Worm (Caenorhabditis elegans): ENCODE results near the gene cdh-8.
A peak's percentile ranks its signal among the peaks of the same experiment; 100 is the strongest.

Gene cdh-8

ce11 chrIV:366406-366805, 26.8 kb downstream of the cdh-8 start:
- peak; percentile 62 for TF ChIP-seq blmp-1 (tag; optimal IDR thresholded peaks at IDR 0.05)
- peak; percentile 46 for TF ChIP-seq unc-120 (tag; optimal IDR thresholded peaks at IDR 0.05; ENCODE audit: poor library complexity, severe bottlenecking)
- TF ChIP-seq mab-5 (tag; optimal IDR thresholded peaks at IDR 0.05) = no peak
- TF ChIP-seq nhr-76 (tag; optimal IDR thresholded peaks at IDR 0.05) = no peak
- peak; percentile 88 for TF ChIP-seq ces-1 (GFP tag; optimal IDR thresholded peaks at IDR 0.05)
- peak; percentile 9 for TF ChIP-seq mep-1 (tag; optimal IDR thresholded peaks at IDR 0.05)
- peak; percentile 55 for TF ChIP-seq unc-62 (GFP tag; optimal IDR thresholded peaks at IDR 0.05)
- TF ChIP-seq nhr-12 (tag; optimal IDR thresholded peaks at IDR 0.05) = no peak
- no peak for TF ChIP-seq nhr-28 (tag; optimal IDR thresholded peaks at IDR 0.05)
- no peak for TF ChIP-seq ham-2 (GFP tag; optimal IDR thresholded peaks at IDR 0.05)

ce11 chrIV:372146-372789, 32.7 kb downstream of the cdh-8 start:
- TF ChIP-seq lsy-2 (tag; optimal IDR thresholded peaks at IDR 0.05) (peak; percentile 32), unc-120 (tag; optimal IDR thresholded peaks at IDR 0.05; ENCODE audit: poor library complexity, severe bottlenecking) (peak; percentile 62), snpc-4 (tag; optimal IDR thresholded peaks at IDR 0.05) (no peak), nhr-28 (tag; optimal IDR thresholded peaks at IDR 0.05) (no peak), ces-1 (GFP tag; optimal IDR thresholded peaks at IDR 0.05) (peak; percentile 70), zip-8 (tag; optimal IDR thresholded peaks at IDR 0.05) (peak; percentile 96)

ce11 chrIV:373963-374362, 34.4 kb downstream of the cdh-8 start:
- no peak for TF ChIP-seq nhr-76 (tag; optimal IDR thresholded peaks at IDR 0.05)

- TF ChIP-seq snpc-4 (tag; optimal IDR thresholded peaks at IDR 0.05) (no peak), elt-3 (tag; optimal IDR thresholded peaks at IDR 0.05) (no peak), lsy-2 (tag; optimal IDR thresholded peaks at IDR 0.05) (no peak), ztf-11 (tag; optimal IDR thresholded peaks at IDR 0.05) (no peak), elt-1 (tag; optimal IDR thresholded peaks at IDR 0.05; ENCODE audit: borderline replicate concordance, insufficient read depth) (no peak), unc-120 (tag; optimal IDR thresholded peaks at IDR 0.05; ENCODE audit: poor library complexity, severe bottlenecking) (no peak), blmp-1 (tag; optimal IDR thresholded peaks at IDR 0.05) (no peak), ham-2 (GFP tag; optimal IDR thresholded peaks at IDR 0.05) (no peak), lin-13 (tag; optimal IDR thresholded peaks at IDR 0.05) (no peak), mls-2 (tag; optimal IDR thresholded peaks at IDR 0.05) (no peak)
These were observed 36.3 kb downstream of the cdh-8 start, which contains the start of gene fln-1 for ce11 chrIV:375915-376314. TSS of gene fln-1 (minus strand) at chrIV:376015.

- TF ChIP-seq hlh-1 (tag; optimal IDR thresholded peaks at IDR 0.05) (no peak), elt-1 (tag; optimal IDR thresholded peaks at IDR 0.05; ENCODE audit: borderline replicate concordance, insufficient read depth) (no peak), mep-1 (tag; optimal IDR thresholded peaks at IDR 0.05) (no peak), ceh-43 (GFP tag; optimal IDR thresholded peaks at IDR 0.05) (no peak), unc-39 (tag; optimal IDR thresholded peaks at IDR 0.05) (no peak), sem-2 (GFP tag; optimal IDR thresholded peaks at IDR 0.05) (no peak), snpc-4 (tag; optimal IDR thresholded peaks at IDR 0.05) (no peak), bed-3 (GFP tag; optimal IDR thresholded peaks at IDR 0.05) (no peak), nhr-12 (tag; optimal IDR thresholded peaks at IDR 0.05) (no peak), ztf-11 (tag; optimal IDR thresholded peaks at IDR 0.05) (no peak), M03D4.4 (tag; optimal IDR thresholded peaks at IDR 0.05) (no peak), ham-2 (GFP tag; optimal IDR thresholded peaks at IDR 0.05) (no peak), nhr-2 (tag; optimal IDR thresholded peaks at IDR 0.05) (no peak), sptf-1 (tag; optimal IDR thresholded peaks at IDR 0.05) (no peak), tbx-8 (GFP tag; optimal IDR thresholded peaks at IDR 0.05) (no peak), unc-62 (GFP tag; optimal IDR thresholded peaks at IDR 0.05) (no peak)
These were observed 38.2 kb downstream of the cdh-8 start for ce11 chrIV:377791-378190.

- TF ChIP-seq elt-3 (tag; optimal IDR thresholded peaks at IDR 0.05) (no peak), ceh-83 (GFP tag; optimal IDR thresholded peaks at IDR 0.05) (no peak), nhr-237 (tag; optimal IDR thresholded peaks at IDR 0.05) (no peak), lsy-2 (tag; optimal IDR thresholded peaks at IDR 0.05) (no peak), snpc-4 (tag; optimal IDR thresholded peaks at IDR 0.05) (no peak), nhr-28 (tag; optimal IDR thresholded peaks at IDR 0.05) (no peak), lin-32 (GFP tag; optimal IDR thresholded peaks at IDR 0.05) (no peak), ces-1 (GFP tag; optimal IDR thresholded peaks at IDR 0.05) (no peak), ceh-43 (GFP tag; optimal IDR thresholded peaks at IDR 0.05) (no peak)
These were observed 38.8 kb downstream of the cdh-8 start for ce11 chrIV:378367-378766.
